Worm (Caenorhabditis elegans): ENCODE measurements around the gene mdt-15.

Gene mdt-15

ce11 chrIII:5845483-5845882, 11.9 kb upstream of the mdt-15 start (continued):
- TF ChIP-seq nhr-11 (tag; optimal IDR thresholded peaks at IDR 0.05), result no peak
- TF ChIP-seq zip-5 (tag; optimal IDR thresholded peaks at IDR 0.05), result no peak
- no peak for TF ChIP-seq lin-11 (tag; optimal IDR thresholded peaks at IDR 0.05)
- TF ChIP-seq ceh-6 (GFP tag; optimal IDR thresholded peaks at IDR 0.05), result no peak
- TF ChIP-seq tbx-2 (tag; optimal IDR thresholded peaks at IDR 0.05), result peak; percentile 29
- TF ChIP-seq ceh-48 (tag; optimal IDR thresholded peaks at IDR 0.05), result no peak
- no peak for TF ChIP-seq syd-9 (tag; optimal IDR thresholded peaks at IDR 0.05)

- TF ChIP-seq ceh-18 (tag; optimal IDR thresholded peaks at IDR 0.05), result peak; percentile 17
- TF ChIP-seq tbx-7 (tag; optimal IDR thresholded peaks at IDR 0.05), result no peak
- TF ChIP-seq ets-4 (tag; optimal IDR thresholded peaks at IDR 0.05), result peak; percentile 56
- TF ChIP-seq dve-1 (tag; optimal IDR thresholded peaks at IDR 0.05), result no peak
- no peak for TF ChIP-seq C38D4.7 (GFP tag; optimal IDR thresholded peaks at IDR 0.05)
- TF ChIP-seq sox-2 (GFP tag; IDR thresholded peaks at IDR 0.05), result no peak
- TF ChIP-seq ref-2 (tag; optimal IDR thresholded peaks at IDR 0.05), result peak; percentile 11
- TF ChIP-seq Y22D7AL.16 (tag; optimal IDR thresholded peaks at IDR 0.05), result no peak
- no peak for TF ChIP-seq ceh-9 (tag; optimal IDR thresholded peaks at IDR 0.05)
- peak; percentile 16 for TF ChIP-seq tbx-2 (tag; optimal IDR thresholded peaks at IDR 0.05)
- TF ChIP-seq unc-55 (GFP tag; optimal IDR thresholded peaks at IDR 0.05), result no peak
- no peak for TF ChIP-seq sox-4 (tag; optimal IDR thresholded peaks at IDR 0.05)
- no peak for TF ChIP-seq hlh-6 (tag; optimal IDR thresholded peaks at IDR 0.05)
- TF ChIP-seq che-1 (tag; optimal IDR thresholded peaks at IDR 0.05), result no peak
- no peak for TF ChIP-seq nhr-11 (tag; optimal IDR thresholded peaks at IDR 0.05)
Observed at ce11 chrIII:5843662-5844061, 10.1 kb upstream of the mdt-15 start.

DNA sequence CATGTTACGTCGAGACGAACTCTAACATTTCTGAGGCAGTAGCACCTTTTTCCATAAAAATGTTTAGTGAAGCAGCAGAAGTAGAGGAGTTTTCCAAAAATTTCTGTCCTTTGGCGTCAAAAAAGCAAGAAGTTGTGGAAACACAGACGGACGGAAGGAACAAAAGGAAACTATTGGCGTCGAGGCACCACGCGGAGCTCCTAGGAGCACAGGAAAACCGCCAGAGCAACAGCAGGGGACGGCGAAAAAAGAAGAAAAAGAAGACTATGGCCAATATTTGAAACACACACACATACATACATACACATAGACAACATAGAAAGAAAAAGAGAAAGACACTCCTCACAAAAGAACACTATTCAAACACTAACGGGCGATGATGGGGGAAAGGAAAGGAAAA, 9.4 kb upstream of the mdt-15 start:
- TF ChIP-seq ref-2 (tag; optimal IDR thresholded peaks at IDR 0.05) (no peak), ceh-45 (GFP tag; IDR thresholded peaks at IDR 0.05) (0 out of 2 replicates have a peak, but pooled peaks have one; percentile 39), pros-1 (tag; optimal IDR thresholded peaks at IDR 0.05) (no peak), eyg-1 (tag; optimal IDR thresholded peaks at IDR 0.05) (no peak), tbx-2 (tag; optimal IDR thresholded peaks at IDR 0.05) (no peak), ceh-24 (tag; optimal IDR thresholded peaks at IDR 0.05) (no peak), K09A11.1 (tag; optimal IDR thresholded peaks at IDR 0.05; ENCODE audit: insufficient read depth) (no peak), ets-4 (tag; optimal IDR thresholded peaks at IDR 0.05) (peak; percentile 53), ceh-31 (tag; optimal IDR thresholded peaks at IDR 0.05) (peak; percentile 27), ztf-16 (tag; optimal IDR thresholded peaks at IDR 0.05) (no peak)

ce11 chrIII:5841676-5842075, 8.1 kb upstream of the mdt-15 start:
- TF ChIP-seq ceh-14 (tag; optimal IDR thresholded peaks at IDR 0.05) (no peak), C38D4.7 (GFP tag; optimal IDR thresholded peaks at IDR 0.05) (no peak), hlh-30 (tag; optimal IDR thresholded peaks at IDR 0.05; ENCODE audit: insufficient read depth) (peak; percentile 51), hlh-8 (tag; optimal IDR thresholded peaks at IDR 0.05) (no peak), hlh-13 (GFP tag; optimal IDR thresholded peaks at IDR 0.05) (no peak)

- TF ChIP-seq pax-1 (tag; optimal IDR thresholded peaks at IDR 0.05) (no peak), ceh-45 (GFP tag; IDR thresholded peaks at IDR 0.05) (no peak), hlh-15 (tag; optimal IDR thresholded peaks at IDR 0.05) (no peak), ceh-18 (tag; optimal IDR thresholded peaks at IDR 0.05) (no peak), hlh-6 (tag; optimal IDR thresholded peaks at IDR 0.05) (no peak), gmeb-2 (tag; optimal IDR thresholded peaks at IDR 0.05) (no peak)
Observed at ce11 chrIII:5840815-5841573, 7.4 kb upstream of the mdt-15 start.
